Worm (Caenorhabditis elegans): ENCODE data around the gene K08B12.3.
A peak's percentile ranks its signal among the peaks of the same experiment; 100 is the strongest.

K08B12.3 gene

ce11 chrV:6228400-6228895 is 6.5 kb upstream of the K08B12.3 start (continued):
- peak; percentile 51; the same call in 1 of the 2 replicates for TF ChIP-seq Y75B8A.6 (GFP tag; IDR thresholded peaks at IDR 0.05)
- TF ChIP-seq dmd-6 (GFP tag; IDR thresholded peaks at IDR 0.05), result peak; percentile 35; the same call in 1 of the 2 replicates
- TF ChIP-seq Y48G9A.11 (GFP tag; IDR thresholded peaks at IDR 0.05), result no peak
- TF ChIP-seq egl-27 (tag; optimal IDR thresholded peaks at IDR 0.05), result no peak
- TF ChIP-seq hlh-11 (tag; optimal IDR thresholded peaks at IDR 0.05), result peak; percentile 42
- no peak for TF ChIP-seq mxl-3 (GFP tag; optimal IDR thresholded peaks at IDR 0.05)
- no peak for TF ChIP-seq unc-39 (tag; optimal IDR thresholded peaks at IDR 0.05)
- TF ChIP-seq madf-9 (GFP tag; conservative IDR thresholded peaks at IDR 0.05), result no peak
- TF ChIP-seq nhr-237 (tag; optimal IDR thresholded peaks at IDR 0.05), result no peak
- peak; percentile 65; the same call in 1 of the 2 replicates for TF ChIP-seq ceh-20 (GFP tag; IDR thresholded peaks at IDR 0.05)
- TF ChIP-seq ztf-11 (tag; optimal IDR thresholded peaks at IDR 0.05), result no peak
- TF ChIP-seq ZK337.2 (GFP tag; IDR thresholded peaks at IDR 0.05), result no peak
- no peak for TF ChIP-seq nhr-41 (GFP tag; IDR thresholded peaks at IDR 0.05)
- TF ChIP-seq tag-97 (GFP tag; IDR thresholded peaks at IDR 0.05), result no peak
- TF ChIP-seq nhr-6 (tag; optimal IDR thresholded peaks at IDR 0.05), result peak; percentile 7
- 0 out of 2 replicates have a peak, but pooled peaks have one; percentile 4 for TF ChIP-seq Y105C5A.15 (GFP tag; IDR thresholded peaks at IDR 0.05)
- TF ChIP-seq F49E8.2 (tag; optimal IDR thresholded peaks at IDR 0.05; ENCODE audit: borderline replicate concordance), result no peak
- no peak for TF ChIP-seq jun-1 (tag; optimal IDR thresholded peaks at IDR 0.05)
- peak; percentile 65 for TF ChIP-seq hlh-30 (tag; optimal IDR thresholded peaks at IDR 0.05; ENCODE audit: insufficient read depth)
- no peak for TF ChIP-seq F37D6.2 (tag; optimal IDR thresholded peaks at IDR 0.05)
- TF ChIP-seq ama-1 (optimal IDR thresholded peaks at IDR 0.05), result peak; percentile 26
- no peak for TF ChIP-seq aly-2 (tag; optimal IDR thresholded peaks at IDR 0.05)
- no peak for TF ChIP-seq hif-1 (tag; optimal IDR thresholded peaks at IDR 0.05)
- 0 out of 2 replicates have a peak, but pooled peaks have one; percentile 8 for TF ChIP-seq arid-1 (GFP tag; conservative IDR thresholded peaks at IDR 0.05)
- TF ChIP-seq lin-38 (GFP tag; IDR thresholded peaks at IDR 0.05), result no peak

ce11 chrV:6228920-6229456 is 6.0 kb upstream of the K08B12.3 start:
- peak; percentile 66 for TF ChIP-seq nhr-6 (tag; optimal IDR thresholded peaks at IDR 0.05)
- 0 out of 2 replicates have a peak, but pooled peaks have one; percentile 3 for TF ChIP-seq lin-1 (GFP tag; IDR thresholded peaks at IDR 0.05)
- TF ChIP-seq unc-39 (tag; optimal IDR thresholded peaks at IDR 0.05), result no peak
- TF ChIP-seq madf-9 (GFP tag; conservative IDR thresholded peaks at IDR 0.05), result no peak
- peak; percentile 16 for TF ChIP-seq zip-2 (tag; optimal IDR thresholded peaks at IDR 0.05)
- TF ChIP-seq T26A8.4 (GFP tag; IDR thresholded peaks at IDR 0.05), result no peak
- peak; percentile 3 for TF ChIP-seq fkh-10 (GFP tag; optimal IDR thresholded peaks at IDR 0.05)
- 0 out of 2 replicates have a peak, but pooled peaks have one; percentile 18 for TF ChIP-seq snpc-1.2 (GFP tag; IDR thresholded peaks at IDR 0.05)
- TF ChIP-seq spr-3 (GFP tag; optimal IDR thresholded peaks at IDR 0.05), result no peak
- TF ChIP-seq aha-1 (tag), result no peak
- TF ChIP-seq ceh-44 (GFP tag; IDR thresholded peaks at IDR 0.05), result no peak
- 0 out of 2 replicates have a peak, but pooled peaks have one; percentile 29 for TF ChIP-seq Y105C5A.15 (GFP tag; IDR thresholded peaks at IDR 0.05)

- peak; percentile 90 for TF ChIP-seq nhr-28 (tag; optimal IDR thresholded peaks at IDR 0.05)
- TF ChIP-seq nhr-102 (tag; optimal IDR thresholded peaks at IDR 0.05), result peak; percentile 87
- no peak for TF ChIP-seq R02D3.7 (tag; optimal IDR thresholded peaks at IDR 0.05)
- no peak for TF ChIP-seq aly-2 (tag; optimal IDR thresholded peaks at IDR 0.05)
- TF ChIP-seq cey-2 (tag; optimal IDR thresholded peaks at IDR 0.05; ENCODE audit: borderline replicate concordance, insufficient read depth), result no peak
- TF ChIP-seq madf-5 (GFP tag; IDR thresholded peaks at IDR 0.05), result no peak
- TF ChIP-seq lin-38 (GFP tag; IDR thresholded peaks at IDR 0.05), result no peak
- TF ChIP-seq ceh-62 (tag; optimal IDR thresholded peaks at IDR 0.05), result no peak
- peak; percentile 30 for TF ChIP-seq set-16 (GFP tag; IDR thresholded peaks at IDR 0.05)
- TF ChIP-seq pha-4 (GFP tag; IDR thresholded peaks at IDR 0.05), result 0 out of 2 replicates have a peak, but pooled peaks have one; percentile 42
- TF ChIP-seq pha-4 (tag; optimal IDR thresholded peaks at IDR 0.05), result peak; percentile 66
- TF ChIP-seq php-3 (GFP tag; IDR thresholded peaks at IDR 0.05), result peak; percentile 62; the same call in 1 of the 2 replicates
- peak; percentile 99 for TF ChIP-seq aha-1 (tag)
- TF ChIP-seq egl-27 (tag; optimal IDR thresholded peaks at IDR 0.05), result no peak
- 0 out of 2 replicates have a peak, but pooled peaks have one; percentile 2 for TF ChIP-seq madf-9 (GFP tag; conservative IDR thresholded peaks at IDR 0.05)
- no peak for TF ChIP-seq unc-39 (tag; optimal IDR thresholded peaks at IDR 0.05)
- TF ChIP-seq Y48G9A.11 (GFP tag; IDR thresholded peaks at IDR 0.05), result peak; percentile 56; the same call in 1 of the 2 replicates
- no peak for TF ChIP-seq lin-13 (GFP tag; optimal IDR thresholded peaks at IDR 0.05)
- no peak for TF ChIP-seq unc-130 (GFP tag; optimal IDR thresholded peaks at IDR 0.05)
- peak in 1 of 2 experiments; percentile 3 for TF ChIP-seq unc-62 (GFP tag; optimal IDR thresholded peaks at IDR 0.05 in 1 of 2)
- TF ChIP-seq unc-62 (tag; optimal IDR thresholded peaks at IDR 0.05), result no peak
These were observed 5.5 kb upstream of the K08B12.3 start for ce11 chrV:6229457-6229949.
